Fruit fly (Drosophila melanogaster): ENCODE measurements around the gene CG18249.

Gene CG18249

dm6 chr3R:8197137-8197536, 22.8 kb upstream of the CG18249 start (continued):
- TF ChIP-seq CG9215 (GFP tag; IDR thresholded peaks at IDR 0.05) (no peak), kni (GFP tag; optimal IDR thresholded peaks at IDR 0.05) (no peak), CG8388 (GFP tag; optimal IDR thresholded peaks at IDR 0.05) (no peak), CG8290 (GFP tag; optimal IDR thresholded peaks at IDR 0.05) (no peak), CG8290 (tag; optimal IDR thresholded peaks at IDR 0.05) (no peak), ERR (GFP tag; optimal IDR thresholded peaks at IDR 0.05) (no peak), hb (GFP tag; IDR thresholded peaks at IDR 0.05; ENCODE audit: partially characterized antibody) (no peak), CG4424 (GFP tag; optimal IDR thresholded peaks at IDR 0.05) (no peak), ab (GFP tag; optimal IDR thresholded peaks at IDR 0.05) (no peak), Mad (GFP tag; optimal IDR thresholded peaks at IDR 0.05) (no peak), CG4730 (GFP tag; IDR thresholded peaks at IDR 0.05) (no peak), B-H1 (GFP tag; IDR thresholded peaks at IDR 0.05) (no peak), CG11247 (GFP tag; IDR thresholded peaks at IDR 0.05) (no peak), corto (GFP tag; optimal IDR thresholded peaks at IDR 0.05) (no peak), CG18262 (tag; optimal IDR thresholded peaks at IDR 0.05) (peak; percentile 56), HLH4C (GFP tag; IDR thresholded peaks at IDR 0.05; ENCODE audit: partially characterized antibody) (no peak), seq (GFP tag; IDR thresholded peaks at IDR 0.05) (no peak), CG11696 (GFP tag; IDR thresholded peaks at IDR 0.05) (no peak), CG6765 (GFP tag; optimal IDR thresholded peaks at IDR 0.05) (no peak), HLH3B (GFP tag; IDR thresholded peaks at IDR 0.05) (no peak), CG16863 (GFP tag; optimal IDR thresholded peaks at IDR 0.05) (no peak), sob (GFP tag; IDR thresholded peaks at IDR 0.05) (no peak), Atf3 (GFP tag; optimal IDR thresholded peaks at IDR 0.05) (no peak), CG33213 (GFP tag; optimal IDR thresholded peaks at IDR 0.05) (no peak), CG17612 (GFP tag; IDR thresholded peaks at IDR 0.05) (no peak), CG7372 (GFP tag; IDR thresholded peaks at IDR 0.05) (no peak), D19A (tag; optimal IDR thresholded peaks at IDR 0.05) (no peak), CG6689 (GFP tag; IDR thresholded peaks at IDR 0.05) (no peak), Myb (GFP tag; optimal IDR thresholded peaks at IDR 0.05) (no peak), B-H2 (GFP tag; optimal IDR thresholded peaks at IDR 0.05) (no peak), CG18619 (GFP tag; optimal IDR thresholded peaks at IDR 0.05) (no peak), sqz (GFP tag; optimal IDR thresholded peaks at IDR 0.05) (no peak), CG8478 (optimal IDR thresholded peaks at IDR 0.05) (no peak), CG1832 (GFP tag; optimal IDR thresholded peaks at IDR 0.05) (no peak), Hmr (GFP tag; optimal IDR thresholded peaks at IDR 0.05) (no peak), CG10366 (GFP tag; IDR thresholded peaks at IDR 0.05) (no peak), CG1792 (GFP tag; optimal IDR thresholded peaks at IDR 0.05) (no peak), bowl (GFP tag; IDR thresholded peaks at IDR 0.05) (no peak), gsb (GFP tag; IDR thresholded peaks at IDR 0.05) (no peak), Dbx (GFP tag; IDR thresholded peaks at IDR 0.05) (no peak), Taf1 (GFP tag; IDR thresholded peaks at IDR 0.05) (no peak), CG42726 (GFP tag; IDR thresholded peaks at IDR 0.05; ENCODE audit: partially characterized antibody) (no peak), lilli (GFP tag; optimal IDR thresholded peaks at IDR 0.05) (no peak), chinmo (GFP tag; IDR thresholded peaks at IDR 0.05; ENCODE audit: partially characterized antibody) (no peak), vvl (GFP tag; IDR thresholded peaks at IDR 0.05) (0 out of 2 replicates have a peak, but pooled peaks have one; percentile 11), Med (GFP tag) (peak; percentile 75), Ada2b (GFP tag; IDR thresholded peaks at IDR 0.05) (no peak), Ravus (GFP tag; IDR thresholded peaks at IDR 0.05) (no peak), wor (GFP tag; IDR thresholded peaks at IDR 0.05) (no peak), Trl (optimal IDR thresholded peaks at IDR 0.05) (no peak), Trl (GFP tag; optimal IDR thresholded peaks at IDR 0.05) (peak; percentile 13), gcm (GFP tag; optimal IDR thresholded peaks at IDR 0.05) (no peak), CG17385 (GFP tag; optimal IDR thresholded peaks at IDR 0.05) (no peak), Vsx1 (GFP tag; optimal IDR thresholded peaks at IDR 0.05) (no peak)
